Fruit fly (Drosophila melanogaster) whole organism, embryonic: ENCODE data around the gene Gr93a.
A peak's percentile ranks its signal among the peaks of the same experiment; 100 is the strongest.

Experiments used
- Aef1 ChIP-seq: fragments of 200-800 bp; sonication (Bioruptor generic); IDR thresholded peaks from 3 replicates; pipeline ENCODE4 v1.3.6; 2022; ENCODE audit warnings: missing biosample characterization, missing genetic modification characterization
- CG11398 ChIP-seq: fragments of 200-800 bp; sonication (Bioruptor generic); optimal IDR thresholded peaks from 2 replicates; lab custom pipeline; 2016; ENCODE audit warnings: missing biosample characterization, missing genetic modification characterization
- CG12219 ChIP-seq: fragments of 200-800 bp; sonication (Bioruptor generic); optimal IDR thresholded peaks from 3 replicates; lab custom pipeline; 2018; ENCODE audit warnings: missing biosample characterization, mild to moderate bottlenecking, missing genetic modification characterization
- CG12236 ChIP-seq: fragments of 200-800 bp; sonication (Bioruptor generic); optimal IDR thresholded peaks from 2 replicates; lab custom pipeline; 2016; ENCODE audit warnings: missing biosample characterization, missing genetic modification characterization
- CG12942 ChIP-seq: fragments of 200-800 bp; sonication (Bioruptor generic); optimal IDR thresholded peaks from 3 replicates; lab custom pipeline; 2016; ENCODE audit warnings: missing biosample characterization, missing genetic modification characterization
- CG13287 ChIP-seq: fragments of 200-800 bp; sonication (Bioruptor generic); IDR thresholded peaks from 2 replicates; pipeline ENCODE4 v1.3.6; 2022; ENCODE audit warnings: missing biosample characterization, missing genetic modification characterization; ENCODE audit not compliant: partially characterized antibody
- CG13775 ChIP-seq: fragments of 200-800 bp; sonication (Bioruptor generic); optimal IDR thresholded peaks from 3 replicates; lab custom pipeline; 2017; ENCODE audit warnings: missing biosample characterization, mild to moderate bottlenecking, missing genetic modification characterization
- CG14441 ChIP-seq: fragments of 200-800 bp; sonication (Bioruptor generic); IDR thresholded peaks from 2 replicates; pipeline ENCODE4 v1.3.6; 2022; ENCODE audit warnings: missing biosample characterization, missing genetic modification characterization
- CG16779 ChIP-seq: fragments of 200-800 bp; sonication (Bioruptor generic); IDR thresholded peaks from 2 replicates; pipeline ENCODE4 v1.3.6; 2022; ENCODE audit warnings: missing biosample characterization, missing genetic modification characterization
- CG17912 ChIP-seq: fragments of 200-800 bp; sonication (Bioruptor generic); optimal IDR thresholded peaks from 2 replicates; lab custom pipeline; 2018; ENCODE audit warnings: missing biosample characterization, mild to moderate bottlenecking, missing genetic modification characterization
- CG18476 ChIP-seq: fragments of 200-800 bp; sonication (Bioruptor generic); optimal IDR thresholded peaks from 2 replicates; lab custom pipeline; 2016; ENCODE audit warnings: missing biosample characterization, mild to moderate bottlenecking, missing genetic modification characterization
- CG2120 ChIP-seq: fragments of 200-800 bp; sonication (Bioruptor generic); optimal IDR thresholded peaks from 3 replicates; lab custom pipeline; 2016; ENCODE audit warnings: missing biosample characterization, missing genetic modification characterization
- CG3838 ChIP-seq: fragments of 200-800 bp; sonication (Bioruptor generic); optimal IDR thresholded peaks from 3 replicates; lab custom pipeline; 2016; ENCODE audit warnings: missing biosample characterization, missing genetic modification characterization
- CG4617 ChIP-seq: fragments of 200-800 bp; sonication (Bioruptor generic); optimal IDR thresholded peaks from 3 replicates; lab custom pipeline; 2016; ENCODE audit warnings: missing biosample characterization, missing genetic modification characterization, borderline replicate concordance
- CG6175 ChIP-seq: fragments of 200-800 bp; sonication (Bioruptor generic); IDR thresholded peaks from 3 replicates; pipeline ENCODE4 v1.3.6; 2022; ENCODE audit warnings: missing biosample characterization, missing genetic modification characterization
- CG7928 ChIP-seq: fragments of 200-800 bp; sonication (Bioruptor generic); optimal IDR thresholded peaks from 2 replicates; lab custom pipeline; 2017; ENCODE audit warnings: missing biosample characterization, mild to moderate bottlenecking, missing genetic modification characterization
- CG8290 ChIP-seq, 3 experiments: fragments of 200-800 bp; sonication (Bioruptor generic); optimal IDR thresholded peaks; 2 replicates each; lab custom pipeline; 2016 to 2019; ENCODE audit warnings: missing biosample characterization in 3 of 3, missing genetic modification characterization in 3 of 3, mild to moderate bottlenecking in 2 of 3, moderate library complexity in 1 of 3
- D19A ChIP-seq: fragments of 200-800 bp; optimal IDR thresholded peaks from 3 replicates; lab custom pipeline; 2019; ENCODE audit warnings: missing biosample characterization, mild to moderate bottlenecking, missing genetic modification characterization, moderate library complexity
- Deaf1 ChIP-seq: fragments of 200-800 bp; optimal IDR thresholded peaks from 3 replicates; lab custom pipeline; 2019; ENCODE audit warnings: missing biosample characterization, mild to moderate bottlenecking, missing genetic modification characterization, moderate library complexity
- Dek ChIP-seq: fragments of 200-800 bp; sonication (Bioruptor generic); optimal IDR thresholded peaks from 3 replicates; lab custom pipeline; 2019; ENCODE audit warnings: missing biosample characterization, mild to moderate bottlenecking, missing genetic modification characterization, moderate library complexity
- Ets65A ChIP-seq: fragments of 200-800 bp; sonication (Bioruptor generic); peaks from one replicate; lab custom pipeline; 2016; ENCODE audit warnings: missing biosample characterization, missing genetic modification characterization
- Gug ChIP-seq: fragments of 200-800 bp; sonication (Bioruptor generic); IDR thresholded peaks from 4 replicates; pipeline ENCODE4 v1.3.6; 2022; ENCODE audit warnings: missing biosample characterization, missing genetic modification characterization
- HmgZ ChIP-seq: fragments of 200-800 bp; sonication (Bioruptor generic); optimal IDR thresholded peaks from 2 replicates; lab custom pipeline; 2018; ENCODE audit warnings: missing biosample characterization, mild to moderate bottlenecking, missing genetic modification characterization
- Kr ChIP-seq: fragments of 200-800 bp; sonication (Bioruptor generic); optimal IDR thresholded peaks from 2 replicates; lab custom pipeline; 2017; ENCODE audit warnings: missing biosample characterization, mild to moderate bottlenecking, missing genetic modification characterization
- Meics ChIP-seq: fragments of 200-800 bp; sonication (Bioruptor generic); optimal IDR thresholded peaks from 2 replicates; lab custom pipeline; 2017; ENCODE audit warnings: missing biosample characterization, mild to moderate bottlenecking, missing genetic modification characterization
- Nf-YC ChIP-seq: fragments of 200-800 bp; optimal IDR thresholded peaks from 3 replicates; lab custom pipeline; 2019; ENCODE audit warnings: missing biosample characterization, mild to moderate bottlenecking, missing genetic modification characterization, moderate library complexity
- PHDP ChIP-seq: fragments of 200-800 bp; sonication (Bioruptor generic); optimal IDR thresholded peaks from 3 replicates; lab custom pipeline; 2018; ENCODE audit warnings: missing biosample characterization, mild to moderate bottlenecking, missing genetic modification characterization, moderate library complexity
- Taf1 ChIP-seq: fragments of 200-800 bp; sonication (Bioruptor generic); IDR thresholded peaks from 2 replicates; pipeline ENCODE4 v1.3.6; 2022; ENCODE audit warnings: missing biosample characterization, missing genetic modification characterization
- Tbp ChIP-seq: fragments of >200 bp; optimal IDR thresholded peaks from 2 replicates; lab custom pipeline; 2018; ENCODE audit warnings: missing biosample characterization, missing genetic modification characterization
- ac ChIP-seq: fragments of 200-800 bp; sonication (Bioruptor generic); optimal IDR thresholded peaks from 3 replicates; lab custom pipeline; 2017; ENCODE audit warnings: missing biosample characterization, mild to moderate bottlenecking, missing genetic modification characterization
- bbx ChIP-seq: fragments of 200-800 bp; sonication (Bioruptor generic); IDR thresholded peaks from 2 replicates; pipeline ENCODE4 v1.3.6; 2022; ENCODE audit warnings: missing biosample characterization, missing genetic modification characterization; ENCODE audit not compliant: partially characterized antibody
- btn ChIP-seq: fragments of 200-800 bp; sonication (Bioruptor generic); optimal IDR thresholded peaks from 2 replicates; lab custom pipeline; 2016; ENCODE audit warnings: missing biosample characterization, missing genetic modification characterization
- chn ChIP-seq: fragments of 200-800 bp; sonication (Bioruptor generic); optimal IDR thresholded peaks from 2 replicates; lab custom pipeline; 2016; ENCODE audit warnings: missing biosample characterization, missing genetic modification characterization
- dan ChIP-seq: fragments of 200-800 bp; sonication (Bioruptor generic); IDR thresholded peaks from 2 replicates; pipeline ENCODE4 v1.3.6; 2022; ENCODE audit warnings: missing biosample characterization, missing genetic modification characterization
- fd102C ChIP-seq: fragments of 200-800 bp; sonication (Bioruptor generic); optimal IDR thresholded peaks from 2 replicates; lab custom pipeline; 2018; ENCODE audit warnings: missing biosample characterization, mild to moderate bottlenecking, missing genetic modification characterization, moderate library complexity
- fru ChIP-seq: fragments of >200 bp; optimal IDR thresholded peaks from 2 replicates; lab custom pipeline; 2017
- gcm2 ChIP-seq: fragments of 200-800 bp; sonication (Bioruptor generic); optimal IDR thresholded peaks from 2 replicates; lab custom pipeline; 2016; ENCODE audit warnings: missing biosample characterization, missing genetic modification characterization
- hbn ChIP-seq: fragments of 200-800 bp; sonication (Bioruptor generic); IDR thresholded peaks from 2 replicates; pipeline ENCODE4 v1.3.6; 2022; ENCODE audit warnings: missing biosample characterization, missing genetic modification characterization; ENCODE audit not compliant: partially characterized antibody
- ind ChIP-seq: fragments of 200-800 bp; sonication (Bioruptor generic); optimal IDR thresholded peaks from 3 replicates; lab custom pipeline; 2016; ENCODE audit warnings: missing biosample characterization, missing genetic modification characterization
- kay ChIP-seq: fragments of 200-800 bp; sonication (Bioruptor generic); optimal IDR thresholded peaks from 2 replicates; lab custom pipeline; 2016; ENCODE audit warnings: missing biosample characterization, missing genetic modification characterization
- lola ChIP-seq, 3 experiments: fragments of >200 bp in 2 of 3; fragments of 200-800 bp in 1 of 3; sonication (Bioruptor generic) in 1 of 3; optimal IDR thresholded peaks; 2 replicates each; lab custom pipeline; 2017 to 2019; ENCODE audit warnings: missing biosample characterization in 3 of 3, missing genetic modification characterization in 3 of 3, mild to moderate bottlenecking in 1 of 3, moderate library complexity in 1 of 3
- mam ChIP-seq: fragments of 200-800 bp; sonication (Bioruptor generic); optimal IDR thresholded peaks from 3 replicates; lab custom pipeline; 2016; ENCODE audit warnings: missing biosample characterization, missing genetic modification characterization
- rib ChIP-seq: fragments of 200-800 bp; sonication (Bioruptor generic); IDR thresholded peaks from 2 replicates; pipeline ENCODE4 v1.3.6; 2022; ENCODE audit warnings: missing biosample characterization, missing genetic modification characterization
- shn ChIP-seq: fragments of 200-800 bp; sonication (Bioruptor generic); optimal IDR thresholded peaks from 3 replicates; lab custom pipeline; 2016; ENCODE audit warnings: missing biosample characterization, missing genetic modification characterization
- sim ChIP-seq: fragments of 200-800 bp; sonication (Bioruptor generic); IDR thresholded peaks from 2 replicates; pipeline ENCODE4 v1.3.6; 2022; ENCODE audit warnings: missing biosample characterization, missing genetic modification characterization
- slp2 ChIP-seq: fragments of 200-800 bp; sonication (Bioruptor generic); optimal IDR thresholded peaks from 2 replicates; lab custom pipeline; 2016; ENCODE audit warnings: missing biosample characterization, missing genetic modification characterization
- tap ChIP-seq: fragments of 200-800 bp; optimal IDR thresholded peaks from 3 replicates; lab custom pipeline; 2019; ENCODE audit warnings: missing biosample characterization, mild to moderate bottlenecking, missing genetic modification characterization, moderate library complexity
- tgo ChIP-seq: fragments of 200-800 bp; sonication (Bioruptor generic); IDR thresholded peaks from 3 replicates; pipeline ENCODE4 v1.3.6; 2022; ENCODE audit warnings: missing biosample characterization, missing genetic modification characterization
- unpg ChIP-seq: fragments of 200-800 bp; sonication (Bioruptor generic); optimal IDR thresholded peaks from 3 replicates; lab custom pipeline; 2018; ENCODE audit warnings: missing biosample characterization, mild to moderate bottlenecking, missing genetic modification characterization, moderate library complexity
- zfh1 ChIP-seq: fragments of 200-800 bp; sonication (Bioruptor generic); IDR thresholded peaks from 3 replicates; pipeline ENCODE4 v1.3.6; 2022; ENCODE audit warnings: missing biosample characterization, missing genetic modification characterization

Gr93a gene

dm6 chr3R:21862137-21862850 lies 30.0 kb downstream of the Gr93a start (continued):
- TF ChIP-seq slp2 (GFP tag; lab: Kevin White, UChicago) (peak; percentile 0), CG2120 (GFP tag; lab: Kevin White, UChicago) (no peak), Tbp (GFP tag; lab: Kevin White, UChicago) (no peak), bbx (no peak), Deaf1 (tag; lab: Kevin White, UChicago) (peak; percentile 15), CG16779 (no peak), CG6175 (GFP tag; lab: Robert Waterston, UW) (no peak), Nf-YC (tag; lab: Kevin White, UChicago) (peak; percentile 13), chn (GFP tag; lab: Kevin White, UChicago) (peak; percentile 68), CG7928 (GFP tag; lab: Kevin White, UChicago) (no peak), PHDP (peak; percentile 84), CG17912 (no peak), CG8290 (GFP tag; optimal IDR thresholded peaks at IDR 0.05; lab: Kevin White, UChicago) (peak; percentile 68), CG8290 (tag; optimal IDR thresholded peaks at IDR 0.05; lab: Kevin White, UChicago) (peak; percentile 15 to 39), hbn (no peak), CG11398 (GFP tag; lab: Kevin White, UChicago) (no peak), fd102C (peak; percentile 39), ac (GFP tag; lab: Kevin White, UChicago) (peak; percentile 48), CG13287 (GFP tag; lab: Robert Waterston, UW) (no peak), D19A (peak; percentile 68), Ets65A (GFP tag; lab: Kevin White, UChicago) (peak; percentile 86), shn (GFP tag; lab: Kevin White, UChicago) (no peak), mam (GFP tag; lab: Kevin White, UChicago) (no peak), Dek (tag; lab: Kevin White, UChicago) (peak; percentile 63), tgo (GFP tag; lab: Robert Waterston, UW) (peak; percentile 45; the same call in 2 of the 3 replicates), CG4617 (GFP tag; lab: Kevin White, UChicago) (peak; percentile 4), Aef1 (GFP tag; lab: Robert Waterston, UW) (0 out of 3 replicates have a peak, but pooled peaks have one; percentile 35), kay (GFP tag; lab: Kevin White, UChicago) (peak; percentile 41), tap (tag; lab: Kevin White, UChicago) (peak; percentile 56), CG12942 (GFP tag; lab: Kevin White, UChicago) (peak; percentile 69), Taf1 (GFP tag; lab: Robert Waterston, UW) (no peak), Meics (GFP tag; lab: Kevin White, UChicago) (peak; percentile 4), HmgZ (tag; lab: Kevin White, UChicago) (peak; percentile 11), CG12236 (GFP tag; lab: Kevin White, UChicago) (peak; percentile 5), Gug (GFP tag; lab: Robert Waterston, UW) (no peak; the same call in 3 of the 4 replicates), ind (GFP tag; lab: Kevin White, UChicago) (peak; percentile 39), gcm2 (no peak), CG14441 (GFP tag; lab: Robert Waterston, UW) (peak; percentile 45), rib (GFP tag; lab: Robert Waterston, UW) (no peak), CG13775 (GFP tag; lab: Kevin White, UChicago) (peak; percentile 52), lola (GFP tag; optimal IDR thresholded peaks at IDR 0.05; lab: Kevin White, UChicago) (peak in 1 of 3 experiments; percentile 91), zfh1 (peak; percentile 86), CG12219 (GFP tag; lab: Kevin White, UChicago) (peak; percentile 85), dan (GFP tag; lab: Robert Waterston, UW) (no peak), Kr (no peak), unpg (peak; percentile 95), CG3838 (GFP tag; lab: Kevin White, UChicago) (no peak), fru (lab: Kevin White, UChicago) (no peak), btn (GFP tag; lab: Kevin White, UChicago) (peak; percentile 5), CG18476 (GFP tag; lab: Kevin White, UChicago) (peak; percentile 31), sim (GFP tag; lab: Robert Waterston, UW) (peak; percentile 59; the same call in 1 of the 2 replicates)
